Fruit fly (Drosophila melanogaster): ENCODE measurements around the gene Adgf-A2.

- no peak for TF ChIP-seq CTCF (optimal IDR thresholded peaks at IDR 0.05)
- no peak for TF ChIP-seq CG8478 (optimal IDR thresholded peaks at IDR 0.05)
These were observed 4.7 kb downstream of the Adgf-A2 start, which contains the start of gene CG32181 for dm6 chr3L:17759072-17759747.

Data from S2 (cell line).